Worm (Caenorhabditis elegans) whole organism, L4 larva: ENCODE measurements around the gene F53C3.1.

ENCODE experiments used
- Y75B8A.6 ChIP-seq: fragments of 200-800 bp; sonication (Bioruptor generic); IDR thresholded peaks from 2 replicates; pipeline ENCODE4 v1.3.6; 2022; ENCODE audit warnings: missing genetic modification reagents, missing genetic modification characterization, missing compliant biosample characterization
- aha-1 ChIP-seq: fragments of 150-350 bp; peaks from one replicate; lab custom pipeline; 2014; ENCODE audit warnings: missing biosample characterization, missing genetic modification characterization
- ama-1 ChIP-seq: fragments of 150-350 bp; optimal IDR thresholded peaks from 2 replicates; lab custom pipeline; 2014; ENCODE audit warnings: inconsistent platforms, mixed read lengths
- attf-4 ChIP-seq: sonication (generic microtip); optimal IDR thresholded peaks from 3 replicates; lab custom pipeline; 2017; ENCODE audit warnings: missing biosample characterization, missing genetic modification characterization
- ceh-20 ChIP-seq: fragments of 200-800 bp; sonication (Bioruptor generic); IDR thresholded peaks from 2 replicates; pipeline ENCODE4 v1.3.6; 2022; ENCODE audit warnings: missing genetic modification reagents, missing genetic modification characterization, missing compliant biosample characterization
- ceh-44 ChIP-seq: fragments of 200-800 bp; sonication (Bioruptor generic); IDR thresholded peaks from 2 replicates; pipeline ENCODE4 v1.3.6; 2022; ENCODE audit warnings: missing genetic modification reagents, missing genetic modification characterization, missing compliant biosample characterization
- ctbp-1 ChIP-seq: fragments of 200-800 bp; sonication (Bioruptor generic); IDR thresholded peaks from 2 replicates; pipeline ENCODE4 v1.3.6; 2022; ENCODE audit warnings: missing genetic modification reagents, missing genetic modification characterization, missing compliant biosample characterization
- daf-12 ChIP-seq: fragments of 150-350 bp; optimal IDR thresholded peaks from 2 replicates; lab custom pipeline; 2014; ENCODE audit warnings: missing biosample characterization, missing genetic modification reagents, missing genetic modification characterization
- dmd-6 ChIP-seq: fragments of 200-800 bp; sonication (Bioruptor generic); IDR thresholded peaks from 2 replicates; pipeline ENCODE4 v1.3.6; 2022; ENCODE audit warnings: missing genetic modification reagents, missing genetic modification characterization, missing compliant biosample characterization
- dmd-8 ChIP-seq: fragments of 200-800 bp; sonication (Bioruptor generic); IDR thresholded peaks from 2 replicates; pipeline ENCODE4 v1.3.6; 2022; ENCODE audit warnings: missing genetic modification characterization, missing compliant biosample characterization
- dve-1 ChIP-seq: sonication (generic microtip); optimal IDR thresholded peaks from 2 replicates; lab custom pipeline; 2017; ENCODE audit warnings: antibody characterized with exemption, mild to moderate bottlenecking, missing genetic modification characterization, missing compliant biosample characterization; ENCODE audit not compliant: insufficient read depth
- egl-27 ChIP-seq: sonication (generic microtip); optimal IDR thresholded peaks from 3 replicates; lab custom pipeline; 2017; ENCODE audit warnings: missing biosample characterization, missing genetic modification reagents, missing genetic modification characterization
- egl-43 ChIP-seq: fragments of 200-800 bp; sonication (Bioruptor generic); IDR thresholded peaks from 2 replicates; pipeline ENCODE4 v1.3.6; 2022; ENCODE audit warnings: missing genetic modification reagents, missing genetic modification characterization, missing compliant biosample characterization
- fkh-10 ChIP-seq: fragments of 150-350 bp; optimal IDR thresholded peaks from 2 replicates; lab custom pipeline; 2014; ENCODE audit warnings: missing biosample characterization, missing genetic modification reagents, missing genetic modification characterization
- fos-1 ChIP-seq: fragments of 150-350 bp; optimal IDR thresholded peaks from 2 replicates; lab custom pipeline; 2014; ENCODE audit warnings: missing biosample characterization, missing genetic modification characterization
- hif-1 ChIP-seq, 2 experiments: sonication (generic microtip); optimal IDR thresholded peaks; 2 replicates each; lab custom pipeline; 2016 to 2017; ENCODE audit warnings: missing compliant biosample characterization in 2 of 2, missing genetic modification characterization in 2 of 2, missing genetic modification reagents in 2 of 2, missing genotype in 2 of 2, mild to moderate bottlenecking in 1 of 2
- hmg-1.1 ChIP-seq: fragments of 200-800 bp; sonication (Bioruptor generic); IDR thresholded peaks from 2 replicates; pipeline ENCODE4 v1.3.6; 2022; ENCODE audit warnings: missing genetic modification reagents, missing genetic modification characterization, missing compliant biosample characterization
- jun-1 ChIP-seq: fragments of 150-350 bp; optimal IDR thresholded peaks from 2 replicates; lab custom pipeline; 2014; ENCODE audit warnings: missing biosample characterization, missing genetic modification reagents, missing genetic modification characterization
- lim-7 ChIP-seq: fragments of 200-800 bp; sonication (Bioruptor generic); IDR thresholded peaks from 2 replicates; pipeline ENCODE4 v1.3.6; 2022; ENCODE audit warnings: missing genetic modification characterization, missing compliant biosample characterization
- lin-29 ChIP-seq: fragments of 200-800 bp; sonication (Bioruptor generic); IDR thresholded peaks from 2 replicates; pipeline ENCODE4 v1.3.6; 2022; ENCODE audit warnings: missing genetic modification reagents, missing genetic modification characterization, missing compliant biosample characterization
- lin-38 ChIP-seq: fragments of 200-800 bp; sonication (Bioruptor generic); IDR thresholded peaks from 2 replicates; pipeline ENCODE4 v1.3.6; 2022; ENCODE audit warnings: missing genetic modification reagents, missing genetic modification characterization, missing compliant biosample characterization
- lir-3 ChIP-seq: sonication (generic microtip); optimal IDR thresholded peaks from 2 replicates; lab custom pipeline; 2016; ENCODE audit warnings: mild to moderate bottlenecking, missing genetic modification characterization, missing compliant biosample characterization
- lsy-2 ChIP-seq, 2 experiments: fragments of 150-350 bp in 1 of 2; sonication (generic microtip) in 1 of 2; optimal IDR thresholded peaks; 2 replicates each; lab custom pipeline; 2014 to 2017; ENCODE audit warnings: missing biosample characterization in 2 of 2, missing genetic modification characterization in 2 of 2
- madf-9 ChIP-seq: fragments of 200-800 bp; sonication (Bioruptor generic); conservative IDR thresholded peaks from 2 replicates; pipeline ENCODE4 v1.3.6; 2022; ENCODE audit warnings: missing genetic modification reagents, missing genetic modification characterization, missing compliant biosample characterization
- mdl-1 ChIP-seq, 2 experiments: fragments of 150-350 bp in 1 of 2; sonication (generic microtip) in 1 of 2; optimal IDR thresholded peaks; 2 replicates each; lab custom pipeline; 2014 to 2017; ENCODE audit warnings: missing biosample characterization in 2 of 2, missing genetic modification characterization in 2 of 2
- mep-1 ChIP-seq: fragments of 150-350 bp; sonication (generic microtip); optimal IDR thresholded peaks from 3 replicates; lab custom pipeline; 2014; ENCODE audit warnings: missing biosample characterization, missing genetic modification characterization
- mes-2 ChIP-seq: sonication (generic microtip); optimal IDR thresholded peaks from 2 replicates; lab custom pipeline; 2016; ENCODE audit warnings: missing genotype, mild to moderate bottlenecking, missing genetic modification characterization, missing compliant biosample characterization; ENCODE audit not compliant: poor library complexity, severe bottlenecking
- mxl-2 ChIP-seq: fragments of 200-800 bp; sonication (Bioruptor generic); conservative IDR thresholded peaks from 2 replicates; pipeline ENCODE4 v1.3.6; 2022; ENCODE audit warnings: missing genetic modification reagents, missing genetic modification characterization, missing compliant biosample characterization
- nhr-25 ChIP-seq: sonication (generic microtip); optimal IDR thresholded peaks from 2 replicates; lab custom pipeline; 2017; ENCODE audit warnings: missing genetic modification characterization, mild to moderate bottlenecking, missing compliant biosample characterization, antibody characterized with exemption, moderate library complexity, borderline replicate concordance; ENCODE audit not compliant: insufficient read depth
- nhr-28 ChIP-seq: fragments of 150-350 bp; optimal IDR thresholded peaks from 2 replicates; lab custom pipeline; 2014; ENCODE audit warnings: missing biosample characterization, missing genetic modification characterization
- pqm-1 ChIP-seq: sonication (generic microtip); optimal IDR thresholded peaks from 2 replicates; lab custom pipeline; 2017; ENCODE audit warnings: missing biosample characterization, missing genetic modification characterization
- set-16 ChIP-seq: fragments of 200-800 bp; sonication (Bioruptor generic); IDR thresholded peaks from 2 replicates; pipeline ENCODE4 v1.3.6; 2022; ENCODE audit warnings: missing genetic modification reagents, missing genetic modification characterization, missing compliant biosample characterization
- spr-1 ChIP-seq: sonication (generic microtip); optimal IDR thresholded peaks from 2 replicates; lab custom pipeline; 2016; ENCODE audit warnings: mild to moderate bottlenecking, missing genetic modification characterization, missing compliant biosample characterization
- unc-130 ChIP-seq: sonication (generic microtip); optimal IDR thresholded peaks from 2 replicates; lab custom pipeline; 2016; ENCODE audit warnings: missing genetic modification reagents, missing genetic modification characterization, missing compliant biosample characterization
- unc-62 ChIP-seq, 3 experiments: fragments of 150-350 bp in 1 of 3; sonication (generic microtip); optimal IDR thresholded peaks in 2 of 3; peaks in 1 of 3; 1 replicate in 1 of 3; 2 replicates in 2 of 3; lab custom pipeline; 2014 to 2017; ENCODE audit warnings: missing biosample characterization in 3 of 3, missing genetic modification characterization in 3 of 3, missing genetic modification reagents in 3 of 3, missing genotype in 1 of 3
- zip-11 ChIP-seq: fragments of 200-800 bp; sonication (Bioruptor generic); IDR thresholded peaks from 2 replicates; pipeline ENCODE4 v1.3.6; 2022; ENCODE audit warnings: missing genetic modification characterization, missing compliant biosample characterization

F53C3.1 gene

ce11 chrII:3958673-3959299, 47.0 kb downstream of the F53C3.1 start (continued):
- peak; percentile 70 for TF ChIP-seq mes-2 (tag; lab: Kevin White, UChicago)
- no peak for TF ChIP-seq egl-27
- peak; percentile 35; the same call in 1 of the 2 replicates for TF ChIP-seq egl-43
- TF ChIP-seq ceh-20 (GFP tag; lab: Robert Waterston, UW), result peak; percentile 64; the same call in 1 of the 2 replicates
- TF ChIP-seq lin-38 (GFP tag; lab: Robert Waterston, UW), result peak; percentile 39
- TF ChIP-seq pqm-1 (tag; lab: Kevin White, UChicago), result peak; percentile 78
- TF ChIP-seq madf-9 (GFP tag; lab: Robert Waterston, UW), result peak; percentile 22; the same call in 1 of the 2 replicates
- peak in 1 of 2 experiments; percentile 46 for TF ChIP-seq hif-1 (tag; optimal IDR thresholded peaks at IDR 0.05; lab: Kevin White, UChicago)
- no peak for TF ChIP-seq ceh-44 (GFP tag; lab: Robert Waterston, UW)
- TF ChIP-seq dve-1 (tag; lab: Kevin White, UChicago), result peak; percentile 91
- TF ChIP-seq mxl-2 (GFP tag; lab: Robert Waterston, UW), result no peak
- no peak for TF ChIP-seq fos-1 (tag; lab: Kevin White, UChicago)
- TF ChIP-seq nhr-25, result no peak
- no peak for TF ChIP-seq zip-11 (GFP tag; lab: Robert Waterston, UW)
- no peak for TF ChIP-seq unc-130 (GFP tag; lab: Kevin White, UChicago)
- peak; percentile 90 for TF ChIP-seq dmd-6 (GFP tag; lab: Robert Waterston, UW)
- TF ChIP-seq daf-12 (tag; lab: Kevin White, UChicago), result no peak
- TF ChIP-seq ama-1, result no peak
- TF ChIP-seq spr-1 (tag; lab: Kevin White, UChicago), result peak; percentile 25
- peak; percentile 81 for TF ChIP-seq nhr-28 (tag; lab: Kevin White, UChicago)
- TF ChIP-seq lim-7 (GFP tag; lab: Robert Waterston, UW), result no peak
- TF ChIP-seq dmd-8, result no peak
- TF ChIP-seq hmg-1.1 (GFP tag; lab: Robert Waterston, UW), result peak; percentile 69
- no peak for TF ChIP-seq Y75B8A.6 (GFP tag; lab: Robert Waterston, UW)
- 0 out of 2 replicates have a peak, but pooled peaks have one; percentile 29 for TF ChIP-seq lin-29 (GFP tag; lab: Robert Waterston, UW)
- TF ChIP-seq lir-3 (tag; lab: Kevin White, UChicago), result no peak

ce11 chrII:3959432-3960102, 47.8 kb downstream of the F53C3.1 start:
- TF ChIP-seq attf-4 (tag; lab: Kevin White, UChicago) (no peak), hmg-1.1 (GFP tag; lab: Robert Waterston, UW) (no peak), set-16 (GFP tag; lab: Robert Waterston, UW) (peak; percentile 37; the same call in 1 of the 2 replicates), pqm-1 (tag; lab: Kevin White, UChicago) (no peak), aha-1 (tag; lab: Kevin White, UChicago) (peak; percentile 76)

DNA sequence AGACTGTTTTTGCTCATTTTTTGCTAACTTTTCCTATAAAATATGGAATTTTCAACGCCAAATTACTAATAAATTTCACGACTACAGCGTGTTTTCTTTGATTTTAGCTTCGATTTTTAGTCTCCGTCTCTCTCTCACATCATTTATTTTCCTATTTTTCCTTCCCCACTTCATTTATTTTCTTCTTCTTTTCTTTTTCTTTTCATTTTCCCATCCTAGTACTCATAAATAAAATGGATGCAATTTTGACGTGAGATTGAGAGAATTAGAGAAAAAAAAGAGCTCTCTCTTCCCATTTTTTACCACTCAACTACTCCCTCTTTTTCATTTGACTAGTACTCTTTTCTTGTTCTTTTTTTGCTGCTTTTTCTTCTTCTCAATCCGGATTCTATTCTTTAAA, 48.5 kb downstream of the F53C3.1 start:
- 0 out of 2 replicates have a peak, but pooled peaks have one; percentile 37 for TF ChIP-seq ctbp-1 (GFP tag; lab: Robert Waterston, UW)
- peak in 1 of 2 experiments; percentile 90 for TF ChIP-seq unc-62 (GFP tag; optimal IDR thresholded peaks at IDR 0.05 in 1 of 2; lab: Kevin White, UChicago)
- no peak for TF ChIP-seq unc-62 (tag; optimal IDR thresholded peaks at IDR 0.05; lab: Kevin White, UChicago)
- TF ChIP-seq dmd-6 (GFP tag; lab: Robert Waterston, UW), result no peak
- no peak for TF ChIP-seq jun-1
- peak; percentile 37 for TF ChIP-seq mep-1
- peak in 1 of 2 experiments; percentile 7 for TF ChIP-seq mdl-1 (tag; optimal IDR thresholded peaks at IDR 0.05; lab: Kevin White, UChicago)
- peak; percentile 87 for TF ChIP-seq aha-1 (tag; lab: Kevin White, UChicago)
- TF ChIP-seq lsy-2 (tag; optimal IDR thresholded peaks at IDR 0.05; lab: Kevin White, UChicago), result peak in 1 of 2 experiments; percentile 55
- peak; percentile 82 for TF ChIP-seq fkh-10 (GFP tag; lab: Kevin White, UChicago)
